Fruit fly (Drosophila melanogaster): ENCODE results near the gene Tim9a.

Tim9a gene

DNA sequence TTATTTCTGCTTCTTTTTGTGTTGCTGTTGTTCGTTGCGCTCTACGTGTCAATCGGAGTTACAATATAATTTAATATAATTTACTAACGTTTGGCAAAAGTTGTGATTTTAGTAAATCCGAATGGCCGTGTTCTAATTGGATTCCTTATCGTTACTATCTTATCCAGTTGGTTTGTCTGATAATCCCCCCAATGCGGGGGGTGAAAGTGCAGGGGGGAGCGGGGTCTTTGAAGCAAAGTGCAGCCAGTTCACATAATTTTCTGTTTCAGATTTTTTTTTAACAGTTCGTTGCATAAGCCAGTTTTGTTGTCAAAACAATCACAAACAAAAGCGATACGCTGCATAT lies 13.3 kb upstream of the Tim9a start (continued):
- peak in 1 of 2 experiments; percentile 46 for TF ChIP-seq Pdp1 (GFP tag; optimal IDR thresholded peaks at IDR 0.05)

- no peak for TF ChIP-seq dmrt11E (tag; optimal IDR thresholded peaks at IDR 0.05)
- TF ChIP-seq CG4854 (GFP tag; optimal IDR thresholded peaks at IDR 0.05): no peak
- TF ChIP-seq CG9797 (GFP tag; optimal IDR thresholded peaks at IDR 0.05): no peak
- no peak for TF ChIP-seq sqz (GFP tag; optimal IDR thresholded peaks at IDR 0.05)
- TF ChIP-seq CG3847 (GFP tag; IDR thresholded peaks at IDR 0.05): no peak
- TF ChIP-seq Dref (GFP tag; IDR thresholded peaks at IDR 0.05): no peak
- no peak for TF ChIP-seq D (optimal IDR thresholded peaks at IDR 0.05)
- no peak for TF ChIP-seq D (GFP tag; optimal IDR thresholded peaks at IDR 0.05)
- peak; percentile 35 for TF ChIP-seq nom (GFP tag; optimal IDR thresholded peaks at IDR 0.05)
- TF ChIP-seq CG33557 (GFP tag; optimal IDR thresholded peaks at IDR 0.05): no peak
- TF ChIP-seq Pdp1 (GFP tag; optimal IDR thresholded peaks at IDR 0.05): peak in 1 of 2 experiments; percentile 67
- no peak for TF ChIP-seq ind (GFP tag; optimal IDR thresholded peaks at IDR 0.05)
- peak; percentile 4 for TF ChIP-seq sug (tag; optimal IDR thresholded peaks at IDR 0.05)
- no peak for TF ChIP-seq nerfin-2 (GFP tag; IDR thresholded peaks at IDR 0.05; ENCODE audit: partially characterized antibody)
These were observed 12.5 kb upstream of the Tim9a start for dm6 chrX:13372512-13372911.

DNA sequence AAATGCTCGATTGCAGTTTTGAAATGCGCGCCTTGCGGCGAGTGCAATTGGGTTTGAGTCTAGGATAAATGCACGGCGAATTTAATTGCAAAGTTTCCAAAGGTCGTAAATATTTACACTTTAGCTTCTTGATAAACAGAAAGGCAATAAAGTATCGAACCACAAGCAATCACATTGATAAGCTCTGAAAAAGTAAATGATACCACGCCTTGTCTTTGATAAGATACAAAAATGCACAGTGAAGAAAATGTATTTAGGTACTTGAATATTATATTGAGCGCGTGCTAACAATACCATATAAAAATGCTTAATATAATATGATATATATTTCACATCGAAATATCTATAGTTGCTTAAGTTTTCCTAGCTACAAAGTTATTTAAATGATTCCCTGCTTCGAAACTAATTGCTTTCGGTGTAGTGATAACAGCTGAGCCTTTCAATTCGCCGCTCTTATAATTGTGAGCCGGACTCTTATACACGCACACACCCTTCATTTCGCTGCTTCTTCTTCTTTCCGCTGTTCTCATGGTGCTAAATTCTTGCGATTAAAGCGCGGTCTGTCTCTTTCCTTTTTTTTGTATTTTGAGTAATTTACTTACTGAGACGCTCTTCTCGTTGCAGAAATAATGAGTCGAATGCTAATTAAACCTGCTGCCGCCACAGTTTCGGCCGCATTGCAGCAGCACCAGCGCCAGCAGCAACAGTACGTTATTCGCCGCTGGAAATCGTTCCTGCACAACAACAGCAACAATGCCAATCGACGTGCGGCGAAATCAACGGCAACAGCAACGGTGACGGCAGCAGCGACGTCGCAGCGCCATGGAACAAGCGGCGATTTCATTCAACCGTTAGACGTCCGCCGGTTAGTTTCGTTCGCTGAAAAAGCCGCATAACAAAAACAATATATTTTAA lies 11.5 kb upstream of the Tim9a start:
- TF ChIP-seq slou (GFP tag; optimal IDR thresholded peaks at IDR 0.05) (peak; percentile 60), CG6813 (GFP tag; optimal IDR thresholded peaks at IDR 0.05) (peak; percentile 76), usp (GFP tag; optimal IDR thresholded peaks at IDR 0.05) (no peak), CG4854 (GFP tag; optimal IDR thresholded peaks at IDR 0.05) (peak; percentile 41), chn (GFP tag; optimal IDR thresholded peaks at IDR 0.05) (peak; percentile 35), Poxn (GFP tag; IDR thresholded peaks at IDR 0.05) (no peak), CG3407 (GFP tag; optimal IDR thresholded peaks at IDR 0.05) (peak; percentile 82), CG13123 (GFP tag; optimal IDR thresholded peaks at IDR 0.05) (peak; percentile 70), HLH3B (GFP tag; IDR thresholded peaks at IDR 0.05) (peak; percentile 79), wek (GFP tag; optimal IDR thresholded peaks at IDR 0.05) (peak; percentile 36), sisA (GFP tag; IDR thresholded peaks at IDR 0.05) (peak; percentile 84), CG8359 (GFP tag; optimal IDR thresholded peaks at IDR 0.05; ENCODE audit: borderline replicate concordance) (no peak), ash1 (GFP tag; optimal IDR thresholded peaks at IDR 0.05) (no peak), gsb (GFP tag; IDR thresholded peaks at IDR 0.05) (peak; percentile 72), CG7839 (tag; optimal IDR thresholded peaks at IDR 0.05) (peak; percentile 79), knrl (GFP tag; IDR thresholded peaks at IDR 0.05; ENCODE audit: partially characterized antibody) (no peak), Ravus (GFP tag; IDR thresholded peaks at IDR 0.05) (peak; percentile 37), esg (GFP tag; conservative IDR thresholded peaks at IDR 0.05) (peak; percentile 81), onecut (GFP tag; IDR thresholded peaks at IDR 0.05) (peak; percentile 32; the same call in 1 of the 2 replicates), bbx (GFP tag; IDR thresholded peaks at IDR 0.05; ENCODE audit: partially characterized antibody) (no peak), CG6791 (GFP tag; IDR thresholded peaks at IDR 0.05; ENCODE audit: partially characterized antibody) (no peak), CG7372 (GFP tag; IDR thresholded peaks at IDR 0.05) (peak; percentile 55; the same call in 1 of the 2 replicates), CG14667 (GFP tag; IDR thresholded peaks at IDR 0.05) (peak; percentile 71), peb (GFP tag; IDR thresholded peaks at IDR 0.05) (peak; percentile 74), tap (tag; optimal IDR thresholded peaks at IDR 0.05) (peak; percentile 62), CG8388 (GFP tag; optimal IDR thresholded peaks at IDR 0.05) (peak; percentile 88), Blimp-1 (GFP tag; optimal IDR thresholded peaks at IDR 0.05) (peak; percentile 86), ac (GFP tag; optimal IDR thresholded peaks at IDR 0.05) (peak; percentile 29), br (optimal IDR thresholded peaks at IDR 0.05) (no peak), Oli (tag; optimal IDR thresholded peaks at IDR 0.05) (peak; percentile 87), CG4730 (GFP tag; IDR thresholded peaks at IDR 0.05) (peak; percentile 72), Gug (GFP tag; IDR thresholded peaks at IDR 0.05) (peak; percentile 60; the same call in 3 of the 4 replicates), Pdp1 (GFP tag; optimal IDR thresholded peaks at IDR 0.05) (peak in 1 of 2 experiments; percentile 24), bcd (GFP tag; optimal IDR thresholded peaks at IDR 0.05) (peak; percentile 74)
